Worm (Caenorhabditis elegans) whole organism, late embryonic: Measurements from ENCODE around the gene lsm-5.

Experiments used
- C08G9.2 ChIP-seq: sonication (generic microtip); optimal IDR thresholded peaks from 2 replicates; lab custom pipeline; 2016; ENCODE audit warnings: mild to moderate bottlenecking, missing genetic modification characterization, moderate library complexity, missing compliant biosample characterization
- F13H6.1 ChIP-seq: sonication (generic microtip); optimal IDR thresholded peaks from 2 replicates; lab custom pipeline; 2016; ENCODE audit warnings: missing genetic modification characterization, missing compliant biosample characterization
- ceh-2 ChIP-seq: sonication (generic microtip); optimal IDR thresholded peaks from 2 replicates; lab custom pipeline; 2016; ENCODE audit warnings: missing genotype, missing genetic modification characterization, missing compliant biosample characterization
- ceh-24 ChIP-seq: sonication (generic microtip); optimal IDR thresholded peaks from 2 replicates; lab custom pipeline; 2016; ENCODE audit warnings: mild to moderate bottlenecking, missing genetic modification characterization, missing compliant biosample characterization
- fkh-10 ChIP-seq: fragments of 150-350 bp; optimal IDR thresholded peaks from 2 replicates; lab custom pipeline; 2014; ENCODE audit warnings: missing biosample characterization, missing genetic modification reagents, missing genetic modification characterization
- madf-2 ChIP-seq: sonication (generic microtip); optimal IDR thresholded peaks from 2 replicates; lab custom pipeline; 2017; ENCODE audit warnings: missing genetic modification characterization, missing compliant biosample characterization
- pqm-1 ChIP-seq: sonication (generic microtip); optimal IDR thresholded peaks from 2 replicates; lab custom pipeline; 2016; ENCODE audit warnings: missing genetic modification characterization, missing compliant biosample characterization
- ttx-3 ChIP-seq: sonication (generic microtip); optimal IDR thresholded peaks from 2 replicates; lab custom pipeline; 2016; ENCODE audit warnings: missing genetic modification reagents, missing genetic modification characterization, missing compliant biosample characterization
- unc-42 ChIP-seq: sonication (generic microtip); optimal IDR thresholded peaks from 2 replicates; lab custom pipeline; 2016; ENCODE audit warnings: missing genotype, missing genetic modification characterization, missing compliant biosample characterization

DNA sequence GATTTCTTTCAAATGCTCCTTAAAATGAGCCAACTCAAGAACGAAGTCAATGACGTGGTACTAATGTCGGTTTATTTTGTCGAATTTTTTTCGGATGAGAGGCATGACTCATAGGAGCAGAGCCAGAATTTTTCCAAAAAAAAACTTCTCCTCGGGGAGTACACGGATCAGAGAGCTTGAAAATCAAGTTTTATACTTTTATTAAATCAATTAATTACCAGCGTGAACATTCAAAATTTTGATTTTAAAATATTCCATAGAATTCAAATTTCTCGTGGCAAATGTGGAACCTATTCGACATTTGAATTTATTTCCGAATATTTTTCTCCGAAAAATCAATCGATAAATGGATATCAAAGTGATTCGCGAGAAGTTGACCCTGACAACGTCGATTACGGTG, 33.9 kb upstream of the lsm-5 start, which contains the start of gene F21A3.4:
- TF ChIP-seq ttx-3 (tag; lab: Kevin White, UChicago) (no peak), unc-42 (tag; lab: Kevin White, UChicago) (no peak), F13H6.1 (tag; lab: Kevin White, UChicago) (no peak), pqm-1 (tag; lab: Kevin White, UChicago) (no peak), ceh-2 (tag; lab: Kevin White, UChicago) (no peak), ceh-24 (tag; lab: Kevin White, UChicago) (no peak), fkh-10 (GFP tag; lab: Kevin White, UChicago) (no peak), C08G9.2 (tag; lab: Kevin White, UChicago) (no peak), madf-2 (tag; lab: Kevin White, UChicago) (no peak)
